Fruit fly (Drosophila melanogaster): ENCODE data around the gene CG3071.

dm6 chrX:2259763-2260162, 2.9 kb upstream of the CG3071 start, which contains the start of gene CG3078:
- TF ChIP-seq CG8478 (optimal IDR thresholded peaks at IDR 0.05), result no peak
- no peak for TF ChIP-seq CTCF (optimal IDR thresholded peaks at IDR 0.05)

Data from S2 (cell line).